Fruit fly (Drosophila melanogaster): ENCODE data around the gene koko.
A peak's percentile ranks its signal among the peaks of the same experiment; 100 is the strongest.

The koko gene

DNA sequence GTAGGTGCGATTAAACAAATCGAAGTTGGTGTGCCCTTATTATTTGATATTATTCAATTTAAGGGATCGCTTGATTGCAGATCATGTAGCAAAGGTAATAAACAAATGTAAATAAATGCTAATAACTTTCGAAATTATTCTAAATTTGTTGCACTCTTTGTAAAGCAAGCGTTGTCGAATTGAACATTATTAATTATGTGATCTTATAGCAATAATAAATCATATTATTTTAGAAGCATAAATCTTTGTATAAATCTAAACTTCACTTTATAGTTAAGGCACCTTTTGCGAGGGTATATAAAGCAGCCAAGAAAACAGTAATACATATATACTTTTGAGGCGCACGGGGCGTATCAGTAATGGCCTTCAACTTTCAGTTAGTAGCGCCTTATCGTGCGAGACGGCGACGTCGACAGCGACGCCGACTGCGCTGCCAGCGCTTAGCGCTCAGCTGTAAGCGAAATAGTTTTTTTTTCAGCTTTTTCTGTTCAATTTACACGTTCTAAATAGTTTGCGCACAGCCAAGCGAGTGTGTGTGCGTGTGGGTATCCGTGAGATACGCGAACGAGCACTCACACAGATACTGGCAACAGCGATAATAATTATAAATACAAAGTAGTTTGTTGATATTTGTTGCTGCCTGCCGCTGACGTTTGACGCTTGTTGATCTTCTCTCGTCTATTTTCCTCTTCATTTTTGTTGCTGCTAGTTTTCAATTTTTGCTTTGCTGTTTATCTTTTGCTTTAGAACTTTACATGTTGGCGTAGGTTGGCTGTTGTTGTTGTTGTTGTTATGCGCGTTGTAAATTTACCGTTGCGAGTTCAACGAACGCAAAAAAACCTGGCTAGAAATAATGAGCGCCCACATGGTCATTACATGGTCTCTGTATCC is 36.2 kb downstream of the koko start (continued):
- TF ChIP-seq CG8359 (GFP tag; optimal IDR thresholded peaks at IDR 0.05; ENCODE audit: borderline replicate concordance) (no peak), stwl (tag; optimal IDR thresholded peaks at IDR 0.05) (no peak), sug (tag; optimal IDR thresholded peaks at IDR 0.05) (peak; percentile 60), CG10321 (GFP tag; IDR thresholded peaks at IDR 0.05) (no peak), CG11398 (GFP tag; optimal IDR thresholded peaks at IDR 0.05) (peak; percentile 56), toy (GFP tag; IDR thresholded peaks at IDR 0.05) (no peak), Max (GFP tag; optimal IDR thresholded peaks at IDR 0.05) (no peak), Dp (GFP tag; optimal IDR thresholded peaks at IDR 0.05) (no peak), dmrt99B (tag; optimal IDR thresholded peaks at IDR 0.05) (peak; percentile 54), sima (GFP tag; optimal IDR thresholded peaks at IDR 0.05) (peak; percentile 48), PHDP (tag; optimal IDR thresholded peaks at IDR 0.05) (peak; percentile 63), salm (tag; optimal IDR thresholded peaks at IDR 0.05) (peak; percentile 22), Taf1 (GFP tag; IDR thresholded peaks at IDR 0.05) (peak; percentile 22; the same call in 1 of the 2 replicates), CG4328 (GFP tag; optimal IDR thresholded peaks at IDR 0.05) (peak; percentile 71), gsb-n (tag; optimal IDR thresholded peaks at IDR 0.05) (peak; percentile 38), nau (GFP tag; optimal IDR thresholded peaks at IDR 0.05) (peak; percentile 78), Dref (GFP tag; IDR thresholded peaks at IDR 0.05) (no peak), cg (GFP tag; optimal IDR thresholded peaks at IDR 0.05) (peak; percentile 66), knrl (GFP tag; IDR thresholded peaks at IDR 0.05; ENCODE audit: partially characterized antibody) (no peak), CG31441 (GFP tag; IDR thresholded peaks at IDR 0.05) (0 out of 2 replicates have a peak, but pooled peaks have one; percentile 35), trh (GFP tag; optimal IDR thresholded peaks at IDR 0.05) (peak; percentile 40), CG9609 (GFP tag; optimal IDR thresholded peaks at IDR 0.05) (no peak), CG18262 (tag; optimal IDR thresholded peaks at IDR 0.05) (no peak), CG31365 (tag; optimal IDR thresholded peaks at IDR 0.05) (peak; percentile 47), CG10267 (tag; optimal IDR thresholded peaks at IDR 0.05) (no peak), yki (optimal IDR thresholded peaks at IDR 0.05) (no peak), disco-r (GFP tag; optimal IDR thresholded peaks at IDR 0.05) (no peak), row (GFP tag; IDR thresholded peaks at IDR 0.05) (peak; percentile 80), Blimp-1 (GFP tag; optimal IDR thresholded peaks at IDR 0.05) (peak; percentile 45), HmgZ (tag; optimal IDR thresholded peaks at IDR 0.05) (peak; percentile 62), CG6813 (GFP tag; optimal IDR thresholded peaks at IDR 0.05) (peak; percentile 64), Nf-YA (GFP tag; IDR thresholded peaks at IDR 0.05) (no peak), CG2116 (GFP tag; optimal IDR thresholded peaks at IDR 0.05) (no peak), wdn (GFP tag; IDR thresholded peaks at IDR 0.05) (0 out of 2 replicates have a peak, but pooled peaks have one; percentile 7), CG3065 (GFP tag; optimal IDR thresholded peaks at IDR 0.05) (no peak), CG10979 (tag; optimal IDR thresholded peaks at IDR 0.05) (no peak), sc (optimal IDR thresholded peaks at IDR 0.05) (no peak), sc (GFP tag; optimal IDR thresholded peaks at IDR 0.05) (peak; percentile 43), Fer3 (tag; optimal IDR thresholded peaks at IDR 0.05) (peak; percentile 68), CG10543 (GFP tag; optimal IDR thresholded peaks at IDR 0.05) (peak; percentile 81), CG9215 (GFP tag; IDR thresholded peaks at IDR 0.05) (peak; percentile 55), CG12219 (GFP tag; optimal IDR thresholded peaks at IDR 0.05) (peak; percentile 29), CG15601 (tag; optimal IDR thresholded peaks at IDR 0.05) (peak; percentile 74), B-H2 (GFP tag; optimal IDR thresholded peaks at IDR 0.05) (peak; percentile 70), exex (tag; optimal IDR thresholded peaks at IDR 0.05) (peak; percentile 64), peb (GFP tag; IDR thresholded peaks at IDR 0.05) (no peak), Ada2b (GFP tag; IDR thresholded peaks at IDR 0.05) (no peak), eve (GFP tag; optimal IDR thresholded peaks at IDR 0.05) (peak in 1 of 2 experiments; percentile 54), pb (GFP tag; optimal IDR thresholded peaks at IDR 0.05) (no peak)
